Worm (Caenorhabditis elegans) whole organism, young adult: ENCODE measurements around the gene pgl-2.

Experiments used
- B0019.2 ChIP-seq: fragments of 200-800 bp; sonication (Bioruptor generic); conservative IDR thresholded peaks from 2 replicates; pipeline ENCODE4 v1.3.6; 2022; ENCODE audit warnings: missing genetic modification reagents, missing genetic modification characterization, missing compliant biosample characterization
- B0336.3 ChIP-seq: fragments of 200-800 bp; sonication (Bioruptor generic); IDR thresholded peaks from 2 replicates; pipeline ENCODE4 v1.3.6; 2022; ENCODE audit warnings: missing genetic modification characterization, missing compliant biosample characterization
- C17E4.6 ChIP-seq: fragments of 200-800 bp; sonication (Bioruptor generic); IDR thresholded peaks from 2 replicates; pipeline ENCODE4 v1.3.6; 2022; ENCODE audit warnings: missing genetic modification reagents, missing genetic modification characterization, missing compliant biosample characterization
- F23B12.7 ChIP-seq: sonication (generic microtip); optimal IDR thresholded peaks from 2 replicates; lab custom pipeline; 2017; ENCODE audit warnings: missing genetic modification characterization, mild to moderate bottlenecking, missing compliant biosample characterization, antibody characterized with exemption, moderate library complexity; ENCODE audit not compliant: insufficient read depth
- F55B11.4 ChIP-seq: sonication (generic microtip); optimal IDR thresholded peaks from 2 replicates; lab custom pipeline; 2016; ENCODE audit warnings: missing compliant biosample characterization, missing genetic modification characterization, borderline replicate concordance; ENCODE audit not compliant: insufficient read depth
- K11D2.4 ChIP-seq: fragments of 200-800 bp; sonication (Bioruptor generic); IDR thresholded peaks from 2 replicates; pipeline ENCODE4 v1.3.6; 2022; ENCODE audit warnings: missing genetic modification reagents, missing genetic modification characterization, missing compliant biosample characterization
- K12H6.12 ChIP-seq: fragments of 200-800 bp; sonication (Bioruptor generic); optimal IDR thresholded peaks from 2 replicates; lab custom pipeline; 2018; ENCODE audit warnings: mild to moderate bottlenecking, missing genetic modification characterization, missing compliant biosample characterization
- Y53G8AR.9 ChIP-seq: fragments of 200-800 bp; sonication (Bioruptor generic); conservative IDR thresholded peaks from 2 replicates; pipeline ENCODE4 v1.3.6; 2022; ENCODE audit warnings: missing genetic modification reagents, missing genetic modification characterization, missing compliant biosample characterization
- Y67H2A.10 ChIP-seq: fragments of 200-800 bp; sonication (Bioruptor generic); conservative IDR thresholded peaks from 2 replicates; pipeline ENCODE4 v1.3.6; 2022; ENCODE audit warnings: missing genetic modification reagents, missing genetic modification characterization, missing compliant biosample characterization
- ama-1 ChIP-seq, 3 experiments: fragments of 150-350 bp in 1 of 3; sonication (generic microtip) in 2 of 3; optimal IDR thresholded peaks; 2 replicates each; lab custom pipeline; 2014 to 2018; ENCODE audit warnings: missing biosample characterization in 2 of 3, missing genetic modification characterization in 2 of 3, missing genetic modification reagents in 2 of 3
- athp-1 ChIP-seq: sonication (generic microtip); optimal IDR thresholded peaks from 2 replicates; lab custom pipeline; 2017; ENCODE audit warnings: mild to moderate bottlenecking, missing genetic modification characterization, missing compliant biosample characterization
- attf-3 ChIP-seq: fragments of 200-800 bp; sonication (Bioruptor generic); conservative IDR thresholded peaks from 2 replicates; pipeline ENCODE4 v1.3.6; 2022; ENCODE audit warnings: missing genetic modification reagents, missing genetic modification characterization, missing compliant biosample characterization
- cebp-1 ChIP-seq, 2 experiments: fragments of 200-800 bp in 1 of 2; sonication (Bioruptor generic) in 1 of 2; sonication (generic microtip) in 1 of 2; IDR thresholded peaks in 1 of 2; optimal IDR thresholded peaks in 1 of 2; 2 replicates each; pipeline versions ENCODE4 v1.3.6 to Lab custom; 2017 to 2022; ENCODE audit warnings: missing compliant biosample characterization in 2 of 2, missing genetic modification characterization in 2 of 2, mild to moderate bottlenecking in 1 of 2, missing genetic modification reagents in 1 of 2, moderate library complexity in 1 of 2
- egl-44 ChIP-seq: fragments of 200-800 bp; sonication (Bioruptor generic); IDR thresholded peaks from 2 replicates; pipeline ENCODE4 v1.3.6; 2022; ENCODE audit warnings: missing genetic modification reagents, missing genetic modification characterization, missing compliant biosample characterization
- ekl-4 ChIP-seq: fragments of 200-800 bp; sonication (Bioruptor generic); IDR thresholded peaks from 2 replicates; pipeline ENCODE4 v1.3.6; 2022; ENCODE audit warnings: missing genetic modification reagents, missing genetic modification characterization, missing compliant biosample characterization
- hlh-12 ChIP-seq: sonication (generic microtip); optimal IDR thresholded peaks from 2 replicates; lab custom pipeline; 2016; ENCODE audit warnings: missing genetic modification characterization, missing compliant biosample characterization
- hrde-1 ChIP-seq: sonication (generic microtip); optimal IDR thresholded peaks from 2 replicates; lab custom pipeline; 2016; ENCODE audit warnings: missing genetic modification characterization, mild to moderate bottlenecking, missing compliant biosample characterization, moderate library complexity, missing genotype, missing genetic modification reagents, borderline replicate concordance
- let-607 ChIP-seq, 2 experiments: fragments of 200-800 bp in 1 of 2; sonication (Bioruptor generic) in 1 of 2; sonication (generic microtip) in 1 of 2; optimal IDR thresholded peaks; 2 replicates each; lab custom pipeline; 2016 to 2018; ENCODE audit warnings: mild to moderate bottlenecking in 2 of 2, missing compliant biosample characterization in 2 of 2, missing genetic modification characterization in 2 of 2, moderate library complexity in 2 of 2, missing genotype in 1 of 2
- lin-26 ChIP-seq: fragments of 200-800 bp; sonication (Bioruptor generic); IDR thresholded peaks from 2 replicates; pipeline ENCODE4 v1.3.6; 2022; ENCODE audit warnings: missing genetic modification reagents, missing genetic modification characterization, missing compliant biosample characterization
- lin-40 ChIP-seq: sonication (generic microtip); optimal IDR thresholded peaks from 2 replicates; lab custom pipeline; 2016; ENCODE audit warnings: missing genetic modification characterization, mild to moderate bottlenecking, missing compliant biosample characterization, missing genotype, missing genetic modification reagents
- nfyb-1 ChIP-seq: fragments of 200-800 bp; sonication (Bioruptor generic); IDR thresholded peaks from 2 replicates; pipeline ENCODE4 v1.3.6; 2022; ENCODE audit warnings: missing genetic modification reagents, missing genetic modification characterization, missing compliant biosample characterization
- nhr-80 ChIP-seq: sonication (generic microtip); optimal IDR thresholded peaks from 2 replicates; lab custom pipeline; 2016; ENCODE audit warnings: missing genetic modification characterization, missing compliant biosample characterization
- nhr-90 ChIP-seq: sonication (generic microtip); optimal IDR thresholded peaks from 2 replicates; lab custom pipeline; 2016; ENCODE audit warnings: missing genotype, mild to moderate bottlenecking, missing genetic modification characterization, missing compliant biosample characterization
- pha-4 ChIP-seq: fragments of 150-350 bp; sonication (generic microtip); optimal IDR thresholded peaks from 2 replicates; lab custom pipeline; 2014; ENCODE audit warnings: missing biosample characterization, missing genetic modification reagents, missing genetic modification characterization
- snpc-1.1 ChIP-seq: sonication (generic microtip); optimal IDR thresholded peaks from 2 replicates; lab custom pipeline; 2017; ENCODE audit warnings: missing genetic modification characterization, mild to moderate bottlenecking, missing compliant biosample characterization, antibody characterized with exemption, moderate library complexity, missing genotype, missing genetic modification reagents; ENCODE audit not compliant: insufficient read depth
- snpc-1.3 ChIP-seq: sonication (generic microtip); optimal IDR thresholded peaks from 2 replicates; lab custom pipeline; 2017; ENCODE audit warnings: missing genetic modification characterization, mild to moderate bottlenecking, missing compliant biosample characterization, antibody characterized with exemption, moderate library complexity, missing genotype, missing genetic modification reagents; ENCODE audit not compliant: insufficient read depth
- somi-1 ChIP-seq: fragments of 200-800 bp; sonication (Bioruptor generic); optimal IDR thresholded peaks from 2 replicates; lab custom pipeline; 2018; ENCODE audit warnings: mild to moderate bottlenecking, missing genetic modification characterization, missing compliant biosample characterization
- tbp1 ChIP-seq: fragments of 200-800 bp; sonication (Bioruptor generic); optimal IDR thresholded peaks from 2 replicates; lab custom pipeline; 2018; ENCODE audit warnings: mild to moderate bottlenecking, missing genetic modification characterization, missing compliant biosample characterization
- xnd-1 ChIP-seq: sonication (generic microtip); optimal IDR thresholded peaks from 2 replicates; lab custom pipeline; 2016; ENCODE audit warnings: missing genotype, missing genetic modification reagents, missing genetic modification characterization, missing compliant biosample characterization
- ztf-26 ChIP-seq: sonication (generic microtip); optimal IDR thresholded peaks from 2 replicates; lab custom pipeline; 2017; ENCODE audit warnings: missing genetic modification characterization, missing compliant biosample characterization

The pgl-2 gene

ce11 chrIII:8656957-8657356 lies 18.3 kb downstream of the pgl-2 start:
- no peak for TF ChIP-seq C17E4.6 (GFP tag; lab: Robert Waterston, UW)
- TF ChIP-seq let-607 (tag; optimal IDR thresholded peaks at IDR 0.05; lab: Kevin White, UChicago): peak in 1 of 2 experiments; percentile 20
- TF ChIP-seq hrde-1 (tag; lab: Kevin White, UChicago): no peak
- no peak for TF ChIP-seq F55B11.4
- TF ChIP-seq nhr-80 (tag; lab: Kevin White, UChicago): peak; percentile 76
- TF ChIP-seq snpc-1.3: no peak
- TF ChIP-seq pha-4: no peak
- no peak for TF ChIP-seq cebp-1 (GFP tag; IDR thresholded peaks at IDR 0.05; lab: Robert Waterston, UW)
- TF ChIP-seq cebp-1 (tag; optimal IDR thresholded peaks at IDR 0.05; lab: Kevin White, UChicago): peak; percentile 21
- TF ChIP-seq Y53G8AR.9 (GFP tag; lab: Robert Waterston, UW): no peak
- no peak for TF ChIP-seq xnd-1 (tag; lab: Kevin White, UChicago)
- TF ChIP-seq tbp1 (GFP tag; lab: Kevin White, UChicago): peak; percentile 47
- TF ChIP-seq lin-40 (tag; lab: Kevin White, UChicago): peak; percentile 10
- TF ChIP-seq, all 124 proteins: peak for 5

DNA sequence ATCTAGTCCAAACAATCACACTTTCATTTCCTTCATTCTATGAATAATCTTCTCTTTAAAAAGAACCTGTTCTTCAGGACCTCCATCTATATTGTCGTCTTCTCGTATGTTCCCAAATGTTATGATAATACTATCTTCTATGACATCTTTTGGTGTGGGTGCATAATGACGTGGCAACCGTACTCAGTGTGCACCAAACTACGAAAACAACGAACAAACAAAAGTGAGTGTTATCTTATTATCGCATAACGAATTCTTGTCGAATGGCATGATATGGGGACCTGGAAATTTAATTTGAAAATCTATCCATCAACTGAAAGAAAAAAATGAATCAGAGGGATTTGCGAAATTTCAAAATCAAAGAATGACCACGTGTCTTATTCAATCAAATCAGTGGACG lies 19.2 kb downstream of the pgl-2 start:
- TF ChIP-seq B0336.3 (GFP tag; lab: Robert Waterston, UW) (no peak), cebp-1 (GFP tag; IDR thresholded peaks at IDR 0.05; lab: Robert Waterston, UW) (no peak), cebp-1 (tag; optimal IDR thresholded peaks at IDR 0.05; lab: Kevin White, UChicago) (peak; percentile 29)

DNA sequence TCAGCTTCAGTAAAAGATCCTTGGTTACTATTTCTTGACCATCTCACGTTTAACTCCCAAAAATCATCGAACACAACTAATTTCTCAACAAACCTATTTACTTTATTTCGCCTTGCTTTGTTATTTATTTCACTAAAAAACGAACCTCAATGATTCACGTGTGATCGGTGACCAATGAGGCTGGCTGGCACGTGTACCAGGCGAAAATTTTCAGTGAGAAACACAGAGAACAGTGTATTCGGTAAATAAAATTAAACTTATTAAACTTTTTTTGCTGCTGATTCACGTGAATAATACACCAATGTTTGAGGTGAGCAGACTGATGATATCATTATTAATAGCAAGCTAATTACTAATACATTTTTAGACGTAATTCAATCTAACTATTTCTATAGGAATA lies 19.8 kb downstream of the pgl-2 start:
- peak; percentile 14 for TF ChIP-seq ztf-26
- TF ChIP-seq egl-44 (GFP tag; lab: Robert Waterston, UW): no peak

DNA sequence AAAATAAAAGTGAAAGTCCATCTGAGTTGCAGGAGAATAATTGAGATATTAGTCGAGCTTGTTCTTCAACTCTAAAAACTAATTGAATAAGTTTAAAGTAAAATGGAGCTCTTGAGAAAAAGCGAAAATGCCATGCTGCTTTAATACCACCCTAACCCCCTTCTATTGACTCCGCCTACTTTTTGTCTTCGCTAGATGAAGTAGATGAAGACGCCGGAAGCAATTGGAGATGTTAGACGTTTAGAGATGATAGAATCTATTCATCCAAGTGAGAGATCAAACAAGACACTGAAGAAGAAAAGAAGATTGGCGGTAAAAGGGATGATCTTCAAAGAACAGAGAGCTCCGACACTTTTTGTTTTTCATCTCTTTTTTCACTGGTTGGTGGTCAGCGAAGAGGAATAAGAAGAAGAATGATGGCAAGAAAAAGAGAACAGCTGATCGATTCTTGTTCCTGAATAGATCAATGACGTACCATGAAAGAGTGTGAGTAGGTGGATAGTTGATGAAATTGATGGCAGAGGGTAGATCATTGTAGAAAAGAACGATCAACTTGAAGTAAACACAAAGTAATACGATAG lies 20.7 kb downstream of the pgl-2 start:
- no peak for TF ChIP-seq F23B12.7 (tag; lab: Kevin White, UChicago)
- no peak for TF ChIP-seq snpc-1.1 (tag; lab: Kevin White, UChicago)
- no peak for TF ChIP-seq hlh-12
- TF ChIP-seq athp-1 (tag; lab: Kevin White, UChicago): no peak
- no peak for TF ChIP-seq C17E4.6 (GFP tag; lab: Robert Waterston, UW)
- no peak for TF ChIP-seq pha-4
- peak; percentile 33 for TF ChIP-seq somi-1

ce11 chrIII:8653875-8654386 lies 21.3 kb downstream of the pgl-2 start, which contains the start of gene F22B7.9:
Gene F22B7.9 (minus strand): TSS chrIII:8653925.
- TF ChIP-seq nfyb-1 (GFP tag; lab: Robert Waterston, UW) (no peak), ama-1 (optimal IDR thresholded peaks at IDR 0.05; lab: Kevin White, UChicago) (peak; percentile 82), ama-1 (GFP tag; optimal IDR thresholded peaks at IDR 0.05; lab: Kevin White, UChicago) (no peak), attf-3 (GFP tag; lab: Robert Waterston, UW) (0 out of 2 replicates have a peak, but pooled peaks have one; percentile 12), B0019.2 (GFP tag; lab: Robert Waterston, UW) (no peak), K11D2.4 (GFP tag; lab: Robert Waterston, UW) (0 out of 2 replicates have a peak, but pooled peaks have one; percentile 23), ekl-4 (GFP tag; lab: Robert Waterston, UW) (no peak), nhr-80 (tag; lab: Kevin White, UChicago) (no peak), somi-1 (no peak), lin-26 (GFP tag; lab: Robert Waterston, UW) (no peak), K12H6.12 (tag; lab: Kevin White, UChicago) (peak; percentile 23), nhr-90 (tag; lab: Kevin White, UChicago) (no peak), Y67H2A.10 (no peak)
